Worm (Caenorhabditis elegans): ENCODE measurements around the gene aak-1.

The aak-1 gene

DNA sequence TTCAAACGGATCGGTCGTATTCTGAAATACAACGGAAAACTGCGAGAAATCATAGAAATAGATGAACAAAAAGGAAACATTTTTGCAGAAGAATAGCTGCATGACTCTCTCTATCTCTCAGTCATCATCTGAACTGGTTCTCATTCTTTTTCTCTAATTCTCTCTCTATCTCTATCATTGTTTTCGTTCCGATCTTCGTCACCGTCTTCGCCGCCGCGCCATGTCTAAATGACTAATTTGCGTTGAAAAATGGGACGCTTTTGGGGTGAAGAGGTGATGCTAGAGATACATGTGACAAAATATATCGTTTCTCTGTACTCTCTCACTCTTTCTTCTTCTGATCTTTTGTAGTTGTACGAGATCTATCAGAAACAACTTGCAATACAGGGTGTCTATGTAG lies 19.6 kb upstream of the aak-1 start:
- TF ChIP-seq med-1 (GFP tag; optimal IDR thresholded peaks at IDR 0.05; ENCODE audit: insufficient read depth) (no peak), klf-2 (GFP tag; conservative IDR thresholded peaks at IDR 0.05) (no peak)

DNA sequence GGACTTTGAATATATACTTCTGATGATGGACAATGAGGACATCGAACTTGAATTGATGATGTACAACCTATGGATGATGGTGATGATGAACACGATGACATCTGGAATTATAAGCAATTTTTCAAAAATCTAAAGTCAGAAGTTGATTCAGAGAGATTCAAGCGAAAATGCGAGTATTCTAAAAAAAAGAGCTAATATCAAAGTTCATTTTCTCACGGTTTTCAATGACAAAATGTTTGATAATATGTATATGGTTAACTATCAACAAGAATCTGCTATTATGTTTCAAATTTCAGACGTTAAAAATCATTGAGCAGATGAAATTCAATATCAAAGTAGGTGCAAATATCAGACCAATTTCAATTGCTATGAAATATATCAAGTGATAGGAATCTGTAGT lies 19.0 kb upstream of the aak-1 start, which contains the start of gene K02D10.4:
TSS of gene K02D10.4 (minus strand) at position 101 of the 400 bp plus-strand sequence.
- TF ChIP-seq flt-1 (GFP tag; IDR thresholded peaks at IDR 0.05) = no peak

DNA sequence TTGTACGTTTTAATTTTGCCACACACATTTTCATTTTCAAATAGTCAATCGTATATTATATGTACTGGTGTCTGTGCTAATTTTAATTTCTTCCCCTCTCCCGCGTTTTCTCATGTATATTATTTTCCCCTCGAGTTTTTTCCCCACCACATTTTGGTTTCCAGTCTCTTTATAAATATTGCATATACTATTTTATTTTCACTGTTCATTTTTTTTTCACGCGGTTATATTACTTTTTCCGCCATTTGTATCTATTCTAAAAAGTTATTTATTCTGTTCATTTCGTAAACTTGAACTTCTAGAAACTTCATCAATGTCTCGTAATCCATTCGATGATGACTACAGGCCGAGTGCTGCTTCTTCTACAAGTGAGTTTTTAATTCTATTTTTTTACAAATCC lies 15.1 kb upstream of the aak-1 start, which contains the start of gene snap-29:
TSS of gene snap-29 (plus strand) at position 301 of the 400 bp plus-strand sequence.
- TF ChIP-seq ref-1 (GFP tag; conservative IDR thresholded peaks at IDR 0.05) = no peak
- TF ChIP-seq T22C8.4 (GFP tag; IDR thresholded peaks at IDR 0.05) = no peak
- no peak for TF ChIP-seq med-1 (GFP tag; optimal IDR thresholded peaks at IDR 0.05; ENCODE audit: insufficient read depth)
- TF ChIP-seq flt-1 (GFP tag; IDR thresholded peaks at IDR 0.05) = no peak

- TF ChIP-seq ztf-23 (GFP tag; IDR thresholded peaks at IDR 0.05) = no peak
Measured at ce11 chrIII:8773375-8773774, 12.5 kb upstream of the aak-1 start.

ce11 chrIII:8772428-8773027 lies 11.6 kb upstream of the aak-1 start:
- no peak for TF ChIP-seq tab-1 (GFP tag; IDR thresholded peaks at IDR 0.05)
- TF ChIP-seq ztf-29 (GFP tag; IDR thresholded peaks at IDR 0.05) = no peak
- no peak for TF ChIP-seq T22C8.4 (GFP tag; IDR thresholded peaks at IDR 0.05)
- TF ChIP-seq med-1 (GFP tag; optimal IDR thresholded peaks at IDR 0.05; ENCODE audit: insufficient read depth) = no peak
- TF ChIP-seq ztf-23 (GFP tag; IDR thresholded peaks at IDR 0.05) = no peak
- no peak for TF ChIP-seq flt-1 (GFP tag; IDR thresholded peaks at IDR 0.05)
- no peak for TF ChIP-seq cog-1 (tag; optimal IDR thresholded peaks at IDR 0.05)
- TF ChIP-seq ref-1 (GFP tag; conservative IDR thresholded peaks at IDR 0.05) = no peak
- no peak for TF ChIP-seq klf-2 (GFP tag; conservative IDR thresholded peaks at IDR 0.05)

ce11 chrIII:8771851-8772250 lies 11.0 kb upstream of the aak-1 start, which contains the start of gene K02D10.3:
Gene K02D10.3, minus strand, starts transcription at chrIII:8771951.
- TF ChIP-seq cog-1 (tag; optimal IDR thresholded peaks at IDR 0.05) (no peak), ref-1 (GFP tag; conservative IDR thresholded peaks at IDR 0.05) (no peak), flt-1 (GFP tag; IDR thresholded peaks at IDR 0.05) (no peak), ztf-23 (GFP tag; IDR thresholded peaks at IDR 0.05) (no peak), klf-2 (GFP tag; conservative IDR thresholded peaks at IDR 0.05) (no peak)

- no peak for TF ChIP-seq tab-1 (GFP tag; IDR thresholded peaks at IDR 0.05)
- TF ChIP-seq ztf-23 (GFP tag; IDR thresholded peaks at IDR 0.05) = no peak
- TF ChIP-seq T22C8.4 (GFP tag; IDR thresholded peaks at IDR 0.05) = no peak
- TF ChIP-seq flt-1 (GFP tag; IDR thresholded peaks at IDR 0.05) = no peak
- TF ChIP-seq med-1 (GFP tag; optimal IDR thresholded peaks at IDR 0.05; ENCODE audit: insufficient read depth) = no peak
- no peak for TF ChIP-seq ref-1 (GFP tag; conservative IDR thresholded peaks at IDR 0.05)
- no peak for TF ChIP-seq cog-1 (tag; optimal IDR thresholded peaks at IDR 0.05)
- no peak for TF ChIP-seq ztf-29 (GFP tag; IDR thresholded peaks at IDR 0.05)
- no peak for TF ChIP-seq klf-2 (GFP tag; conservative IDR thresholded peaks at IDR 0.05)
Measured at ce11 chrIII:8771162-8771561, 10.3 kb upstream of the aak-1 start, which contains the start of gene K02D10.2. Gene K02D10.2, minus strand, starts transcription at chrIII:8771262.

DNA sequence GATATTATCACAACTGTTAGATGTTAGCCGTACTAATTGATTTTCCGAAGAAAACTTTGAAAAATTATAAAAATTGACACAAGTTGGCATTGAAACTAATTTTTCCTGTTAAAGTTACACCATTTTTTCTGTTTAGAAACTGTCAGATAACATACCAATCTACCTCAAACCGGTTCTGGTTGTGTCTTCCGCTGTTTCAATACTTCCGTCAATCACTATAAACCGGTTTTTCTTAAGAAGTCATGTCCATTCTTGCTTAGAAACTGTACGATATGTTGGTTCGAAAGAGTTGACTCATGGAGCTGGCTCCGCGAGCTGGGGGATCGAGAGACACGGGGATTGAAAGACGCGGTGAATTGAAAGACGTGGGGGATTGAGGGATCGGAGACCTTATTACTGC lies 9.4 kb upstream of the aak-1 start:
- TF ChIP-seq ref-1 (GFP tag; conservative IDR thresholded peaks at IDR 0.05) (no peak), flt-1 (GFP tag; IDR thresholded peaks at IDR 0.05) (no peak), cog-1 (tag; optimal IDR thresholded peaks at IDR 0.05) (no peak), T22C8.4 (GFP tag; IDR thresholded peaks at IDR 0.05) (no peak), tab-1 (GFP tag; IDR thresholded peaks at IDR 0.05) (no peak), klf-2 (GFP tag; conservative IDR thresholded peaks at IDR 0.05) (no peak), ztf-23 (GFP tag; IDR thresholded peaks at IDR 0.05) (no peak), ztf-29 (GFP tag; IDR thresholded peaks at IDR 0.05) (no peak), med-1 (GFP tag; optimal IDR thresholded peaks at IDR 0.05; ENCODE audit: insufficient read depth) (no peak)

ce11 chrIII:8769253-8769652 lies 8.4 kb upstream of the aak-1 start, which contains the start of gene K02D10.1:
Gene K02D10.1, plus strand, starts transcription at chrIII:8769536.
- no peak for TF ChIP-seq cog-1 (tag; optimal IDR thresholded peaks at IDR 0.05)
- TF ChIP-seq med-1 (GFP tag; optimal IDR thresholded peaks at IDR 0.05; ENCODE audit: insufficient read depth) = no peak
- no peak for TF ChIP-seq flt-1 (GFP tag; IDR thresholded peaks at IDR 0.05)
- peak; percentile 50; the same call in 1 of the 2 replicates for TF ChIP-seq T22C8.4 (GFP tag; IDR thresholded peaks at IDR 0.05)

- TF ChIP-seq ztf-29 (GFP tag; IDR thresholded peaks at IDR 0.05) (peak; percentile 75), tab-1 (GFP tag; IDR thresholded peaks at IDR 0.05) (peak; percentile 87), med-1 (GFP tag; optimal IDR thresholded peaks at IDR 0.05; ENCODE audit: insufficient read depth) (peak; percentile 94), flt-1 (GFP tag; IDR thresholded peaks at IDR 0.05) (peak; percentile 90), ztf-23 (GFP tag; IDR thresholded peaks at IDR 0.05) (peak; percentile 88), cog-1 (tag; optimal IDR thresholded peaks at IDR 0.05) (peak; percentile 71), ref-1 (GFP tag; conservative IDR thresholded peaks at IDR 0.05) (no peak), T22C8.4 (GFP tag; IDR thresholded peaks at IDR 0.05) (peak; percentile 71), klf-2 (GFP tag; conservative IDR thresholded peaks at IDR 0.05) (peak; percentile 76)
Measured at ce11 chrIII:8767889-8768361, 7.0 kb upstream of the aak-1 start, which contains the start of gene mtss-1. Gene mtss-1, plus strand, starts transcription at chrIII:8768311.

- no peak for TF ChIP-seq ref-1 (GFP tag; conservative IDR thresholded peaks at IDR 0.05)
- TF ChIP-seq ztf-23 (GFP tag; IDR thresholded peaks at IDR 0.05) = no peak
- no peak for TF ChIP-seq klf-2 (GFP tag; conservative IDR thresholded peaks at IDR 0.05)
- no peak for TF ChIP-seq ztf-29 (GFP tag; IDR thresholded peaks at IDR 0.05)
- no peak for TF ChIP-seq tab-1 (GFP tag; IDR thresholded peaks at IDR 0.05)
- TF ChIP-seq cog-1 (tag; optimal IDR thresholded peaks at IDR 0.05) = no peak
- no peak for TF ChIP-seq T22C8.4 (GFP tag; IDR thresholded peaks at IDR 0.05)
- no peak for TF ChIP-seq flt-1 (GFP tag; IDR thresholded peaks at IDR 0.05)
Measured at ce11 chrIII:8767292-8767829, 6.5 kb upstream of the aak-1 start, which contains the start of gene mig-22. Gene mig-22, minus strand, starts transcription at chrIII:8767342.
